Fruit fly (Drosophila melanogaster) whole organism, prepupa: Measurements from ENCODE around the gene CG5953.

Experiments used
- CG6854 ChIP-seq: fragments of 200-800 bp; sonication (Bioruptor generic); optimal IDR thresholded peaks from 2 replicates; lab custom pipeline; 2017; ENCODE audit warnings: missing biosample characterization, mild to moderate bottlenecking, missing genetic modification characterization
- CG8319 ChIP-seq: fragments of 200-800 bp; sonication (Bioruptor generic); optimal IDR thresholded peaks from 3 replicates; lab custom pipeline; 2016; ENCODE audit warnings: missing biosample characterization, missing genetic modification characterization
- Hr38 ChIP-seq: sonication (Bioruptor generic); optimal IDR thresholded peaks from 2 replicates; lab custom pipeline; 2016; ENCODE audit warnings: missing biosample characterization, missing genetic modification characterization
- Hr39 ChIP-seq: fragments of 200-800 bp; sonication (Bioruptor generic); optimal IDR thresholded peaks from 2 replicates; lab custom pipeline; 2016; ENCODE audit warnings: missing biosample characterization, missing genetic modification characterization
- Lpt ChIP-seq: fragments of 200-800 bp; sonication (Bioruptor generic); optimal IDR thresholded peaks from 3 replicates; lab custom pipeline; 2016; ENCODE audit warnings: missing biosample characterization, missing genetic modification characterization
- OdsH ChIP-seq: fragments of 200-800 bp; sonication (Bioruptor generic); optimal IDR thresholded peaks from 3 replicates; lab custom pipeline; 2016; ENCODE audit warnings: missing biosample characterization, missing genetic modification characterization
- Smox ChIP-seq: fragments of 200-800 bp; sonication (Bioruptor generic); optimal IDR thresholded peaks from 3 replicates; lab custom pipeline; 2016; ENCODE audit warnings: missing biosample characterization, missing genetic modification characterization
- lz ChIP-seq: fragments of 200-800 bp; sonication (Bioruptor generic); optimal IDR thresholded peaks from 3 replicates; lab custom pipeline; 2016; ENCODE audit warnings: missing biosample characterization, missing genetic modification characterization
- topi ChIP-seq: fragments of 200-800 bp; sonication (Bioruptor generic); optimal IDR thresholded peaks from 3 replicates; lab custom pipeline; 2016; ENCODE audit warnings: missing biosample characterization, missing genetic modification characterization

dm6 chr2L:16535673-16536144 lies 3.0 kb upstream of the CG5953 start:
- peak; percentile 90 for TF ChIP-seq lz
- peak; percentile 90 for TF ChIP-seq Smox (GFP tag; lab: Kevin White, UChicago)
- no peak for TF ChIP-seq Hr38
- TF ChIP-seq OdsH, result peak; percentile 91
- peak; percentile 73 for TF ChIP-seq CG6854
- peak; percentile 86 for TF ChIP-seq Lpt (GFP tag; lab: Kevin White, UChicago)
- TF ChIP-seq topi (GFP tag; lab: Kevin White, UChicago), result peak; percentile 90
- peak; percentile 92 for TF ChIP-seq Hr39 (GFP tag; lab: Kevin White, UChicago)
- peak; percentile 88 for TF ChIP-seq CG8319 (GFP tag; lab: Kevin White, UChicago)
